Fruit fly (Drosophila melanogaster): ENCODE measurements around the gene CG33689.
A peak's percentile ranks its signal among the peaks of the same experiment; 100 is the strongest.

CG33689 gene

DNA sequence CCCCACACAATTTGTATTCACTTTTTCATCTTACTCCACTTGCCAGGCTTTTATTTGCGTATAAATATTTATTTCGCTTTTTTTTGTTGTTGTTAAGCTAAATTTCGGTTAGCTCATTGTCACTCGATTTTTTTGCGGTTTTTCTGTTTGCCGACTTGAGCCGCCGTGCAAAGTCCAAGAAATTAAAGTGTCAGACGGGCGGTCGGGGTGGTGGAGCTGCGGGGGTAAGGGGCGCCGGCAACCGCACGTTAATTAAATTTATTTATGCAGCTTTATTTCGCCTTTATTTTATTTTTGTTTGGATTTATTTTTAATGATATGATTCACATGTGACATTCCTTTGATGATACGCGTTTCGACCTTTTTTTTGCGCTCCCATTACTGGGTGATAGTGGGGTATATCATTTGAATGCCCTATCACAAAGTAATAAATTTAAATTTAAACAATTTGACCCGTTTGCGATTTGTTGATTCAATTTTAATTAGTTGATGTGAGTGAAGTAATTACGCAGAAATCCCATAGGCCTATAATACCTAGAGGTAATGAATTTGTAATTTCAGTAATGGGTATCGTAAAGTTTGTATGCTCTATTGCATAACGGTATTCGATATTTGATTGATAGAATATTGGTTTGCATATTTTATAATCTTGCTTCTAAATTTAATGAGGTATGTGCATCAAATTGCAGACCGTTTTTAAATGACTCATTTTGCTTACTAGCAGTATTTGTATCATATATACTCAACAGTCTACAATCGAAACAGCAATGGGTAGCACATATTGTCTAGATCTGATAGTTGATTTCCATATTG, 34.5 kb upstream of the CG33689 start (continued):
- TF ChIP-seq Blimp-1 (GFP tag; optimal IDR thresholded peaks at IDR 0.05) = no peak
- TF ChIP-seq chif (GFP tag; optimal IDR thresholded peaks at IDR 0.05) = peak in 1 of 2 experiments; percentile 36
- TF ChIP-seq sens (GFP tag) = peak; percentile 71
- no peak for TF ChIP-seq CG10462 (GFP tag; optimal IDR thresholded peaks at IDR 0.05)
- TF ChIP-seq gro (GFP tag; optimal IDR thresholded peaks at IDR 0.05) = peak; percentile 33
- peak; percentile 40 for TF ChIP-seq sd (tag; optimal IDR thresholded peaks at IDR 0.05)
- TF ChIP-seq ac (GFP tag; optimal IDR thresholded peaks at IDR 0.05) = no peak
- no peak for TF ChIP-seq CG15696 (tag; optimal IDR thresholded peaks at IDR 0.05)
- peak; percentile 22 for TF ChIP-seq CG18619 (GFP tag; optimal IDR thresholded peaks at IDR 0.05)
- peak; percentile 6 for TF ChIP-seq corto (GFP tag; optimal IDR thresholded peaks at IDR 0.05)
- TF ChIP-seq CG17385 (GFP tag; optimal IDR thresholded peaks at IDR 0.05) = peak; percentile 31
- peak; percentile 32 for TF ChIP-seq CG3838 (GFP tag; optimal IDR thresholded peaks at IDR 0.05)
- TF ChIP-seq CG13624 (GFP tag; optimal IDR thresholded peaks at IDR 0.05) = peak; percentile 60
- peak; percentile 74 for TF ChIP-seq CG9932 (GFP tag; IDR thresholded peaks at IDR 0.05)
- TF ChIP-seq dpn (GFP tag; optimal IDR thresholded peaks at IDR 0.05) = peak; percentile 44 to 60
- peak; percentile 66 for TF ChIP-seq tio (GFP tag; optimal IDR thresholded peaks at IDR 0.05)
- peak in 1 of 3 experiments; percentile 75 for TF ChIP-seq Stat92E (GFP tag; optimal IDR thresholded peaks at IDR 0.05)
- TF ChIP-seq Rx (GFP tag; IDR thresholded peaks at IDR 0.05) = no peak
- no peak for TF ChIP-seq Lpt (GFP tag; optimal IDR thresholded peaks at IDR 0.05)
- TF ChIP-seq CG11504 (tag; optimal IDR thresholded peaks at IDR 0.05) = peak; percentile 57
- TF ChIP-seq Atf-2 (GFP tag; optimal IDR thresholded peaks at IDR 0.05) = peak; percentile 34
- TF ChIP-seq knrl (GFP tag; IDR thresholded peaks at IDR 0.05; ENCODE audit: partially characterized antibody) = no peak
- TF ChIP-seq HLH3B (GFP tag; IDR thresholded peaks at IDR 0.05) = no peak
- peak; percentile 37 for TF ChIP-seq CG10366 (GFP tag; IDR thresholded peaks at IDR 0.05)
- peak; percentile 37 for TF ChIP-seq CG8944 (GFP tag; optimal IDR thresholded peaks at IDR 0.05)
- TF ChIP-seq CG2712 (tag; optimal IDR thresholded peaks at IDR 0.05) = peak; percentile 22
- no peak; the same call in 1 of the 2 replicates for TF ChIP-seq E2f1 (GFP tag; IDR thresholded peaks at IDR 0.05)
- TF ChIP-seq Camta (GFP tag; optimal IDR thresholded peaks at IDR 0.05) = peak; percentile 46
- no peak for TF ChIP-seq gcm2 (GFP tag; optimal IDR thresholded peaks at IDR 0.05)
- TF ChIP-seq CG16863 (GFP tag; optimal IDR thresholded peaks at IDR 0.05) = peak; percentile 12
- peak; percentile 43 for TF ChIP-seq kay (GFP tag; optimal IDR thresholded peaks at IDR 0.05)
- TF ChIP-seq CG16815 (GFP tag; optimal IDR thresholded peaks at IDR 0.05) = peak; percentile 32
- TF ChIP-seq lilli (GFP tag; optimal IDR thresholded peaks at IDR 0.05) = peak; percentile 78
- peak; percentile 8 for TF ChIP-seq HHEX (GFP tag; optimal IDR thresholded peaks at IDR 0.05)
- peak; percentile 77 for TF ChIP-seq CG32532 (GFP tag; IDR thresholded peaks at IDR 0.05)
- TF ChIP-seq Ptx1 (GFP tag; IDR thresholded peaks at IDR 0.05) = peak; percentile 49
- peak; percentile 29 for TF ChIP-seq Myb (GFP tag; optimal IDR thresholded peaks at IDR 0.05)
- no peak for TF ChIP-seq ro (GFP tag; IDR thresholded peaks at IDR 0.05)
- peak; percentile 32 for TF ChIP-seq CG7556 (GFP tag; optimal IDR thresholded peaks at IDR 0.05)
- no peak for TF ChIP-seq Mes4 (GFP tag; optimal IDR thresholded peaks at IDR 0.05)
- TF ChIP-seq gce (GFP tag; IDR thresholded peaks at IDR 0.05) = no peak
- TF ChIP-seq Ets65A (GFP tag) = peak; percentile 89
- peak; percentile 53 for TF ChIP-seq CG4854 (GFP tag; optimal IDR thresholded peaks at IDR 0.05)
- TF ChIP-seq tup (GFP tag; optimal IDR thresholded peaks at IDR 0.05) = no peak
- TF ChIP-seq Gug (GFP tag; IDR thresholded peaks at IDR 0.05) = no peak; the same call in 3 of the 4 replicates
- TF ChIP-seq CG14965 (GFP tag; optimal IDR thresholded peaks at IDR 0.05; ENCODE audit: borderline replicate concordance) = no peak
- no peak for TF ChIP-seq sisA (GFP tag; IDR thresholded peaks at IDR 0.05)
- peak; percentile 21 for TF ChIP-seq fd3F (GFP tag; optimal IDR thresholded peaks at IDR 0.05)
- no peak for TF ChIP-seq CG6791 (GFP tag; IDR thresholded peaks at IDR 0.05; ENCODE audit: partially characterized antibody)
- peak; percentile 61 for TF ChIP-seq fu2 (GFP tag; optimal IDR thresholded peaks at IDR 0.05)
